Worm (Caenorhabditis elegans) whole organism, young adult: ENCODE data around the gene glb-31.

ENCODE experiments used
- B0019.2 ChIP-seq: fragments of 200-800 bp; sonication (Bioruptor generic); conservative IDR thresholded peaks from 2 replicates; pipeline ENCODE4 v1.3.6; 2022; ENCODE audit warnings: missing genetic modification reagents, missing genetic modification characterization, missing compliant biosample characterization
- B0261.1 ChIP-seq: sonication (generic microtip); optimal IDR thresholded peaks from 2 replicates; lab custom pipeline; 2016; ENCODE audit warnings: mild to moderate bottlenecking, missing genetic modification characterization, moderate library complexity, missing compliant biosample characterization
- C06A6.2 ChIP-seq: fragments of 200-800 bp; sonication (Bioruptor generic); conservative IDR thresholded peaks from 2 replicates; pipeline ENCODE4 v1.3.6; 2022; ENCODE audit warnings: missing genetic modification characterization, missing compliant biosample characterization
- F22D6.2 ChIP-seq: sonication (generic microtip); optimal IDR thresholded peaks from 2 replicates; lab custom pipeline; 2016; ENCODE audit warnings: mild to moderate bottlenecking, missing genetic modification characterization, missing compliant biosample characterization
- F23B12.7 ChIP-seq: sonication (generic microtip); optimal IDR thresholded peaks from 2 replicates; lab custom pipeline; 2017; ENCODE audit warnings: missing genetic modification characterization, mild to moderate bottlenecking, missing compliant biosample characterization, antibody characterized with exemption, moderate library complexity; ENCODE audit not compliant: insufficient read depth
- F33H1.4 ChIP-seq: fragments of 200-800 bp; sonication (Bioruptor generic); IDR thresholded peaks from 2 replicates; pipeline ENCODE4 v1.3.6; 2022; ENCODE audit warnings: missing genetic modification reagents, missing genetic modification characterization, missing compliant biosample characterization
- F37B4.10 ChIP-seq: fragments of 200-800 bp; sonication (Bioruptor generic); IDR thresholded peaks from 2 replicates; pipeline ENCODE4 v1.3.6; 2022; ENCODE audit warnings: missing genetic modification characterization, missing compliant biosample characterization
- F57C9.4 ChIP-seq: sonication (generic microtip); optimal IDR thresholded peaks from 2 replicates; lab custom pipeline; 2017; ENCODE audit warnings: mild to moderate bottlenecking, missing genetic modification characterization, missing compliant biosample characterization
- K11D2.4 ChIP-seq: fragments of 200-800 bp; sonication (Bioruptor generic); IDR thresholded peaks from 2 replicates; pipeline ENCODE4 v1.3.6; 2022; ENCODE audit warnings: missing genetic modification reagents, missing genetic modification characterization, missing compliant biosample characterization
- K12H6.12 ChIP-seq: fragments of 200-800 bp; sonication (Bioruptor generic); optimal IDR thresholded peaks from 2 replicates; lab custom pipeline; 2018; ENCODE audit warnings: mild to moderate bottlenecking, missing genetic modification characterization, missing compliant biosample characterization
- T07F8.4 ChIP-seq: sonication (generic microtip); optimal IDR thresholded peaks from 2 replicates; lab custom pipeline; 2016; ENCODE audit warnings: mild to moderate bottlenecking, missing genetic modification characterization, moderate library complexity, missing compliant biosample characterization
- Y53F4B.3 ChIP-seq: fragments of 200-800 bp; sonication (Bioruptor generic); IDR thresholded peaks from 2 replicates; pipeline ENCODE4 v1.3.6; 2022; ENCODE audit warnings: missing genetic modification reagents, missing genetic modification characterization, missing compliant biosample characterization
- Y53G8AR.9 ChIP-seq: fragments of 200-800 bp; sonication (Bioruptor generic); conservative IDR thresholded peaks from 2 replicates; pipeline ENCODE4 v1.3.6; 2022; ENCODE audit warnings: missing genetic modification reagents, missing genetic modification characterization, missing compliant biosample characterization
- ZK185.1 ChIP-seq: sonication (generic microtip); optimal IDR thresholded peaks from 2 replicates; lab custom pipeline; 2016; ENCODE audit warnings: mild to moderate bottlenecking, missing genetic modification characterization, missing compliant biosample characterization; ENCODE audit not compliant: poor library complexity, severe bottlenecking
- akir-1 ChIP-seq: fragments of 200-800 bp; sonication (Bioruptor generic); optimal IDR thresholded peaks from 2 replicates; lab custom pipeline; 2018; ENCODE audit warnings: mild to moderate bottlenecking, missing genetic modification characterization, moderate library complexity, missing compliant biosample characterization
- aptf-3 ChIP-seq: fragments of 200-800 bp; sonication (Bioruptor generic); IDR thresholded peaks from 2 replicates; pipeline ENCODE4 v1.3.6; 2022; ENCODE audit warnings: missing genetic modification characterization, missing compliant biosample characterization
- athp-1 ChIP-seq: sonication (generic microtip); optimal IDR thresholded peaks from 2 replicates; lab custom pipeline; 2017; ENCODE audit warnings: mild to moderate bottlenecking, missing genetic modification characterization, missing compliant biosample characterization
- attf-3 ChIP-seq: fragments of 200-800 bp; sonication (Bioruptor generic); conservative IDR thresholded peaks from 2 replicates; pipeline ENCODE4 v1.3.6; 2022; ENCODE audit warnings: missing genetic modification reagents, missing genetic modification characterization, missing compliant biosample characterization
- ceh-91 ChIP-seq: fragments of 200-800 bp; sonication (Bioruptor generic); IDR thresholded peaks from 2 replicates; pipeline ENCODE4 v1.3.6; 2022; ENCODE audit warnings: missing genetic modification reagents, missing genetic modification characterization, missing compliant biosample characterization
- chd-7 ChIP-seq: sonication (generic microtip); optimal IDR thresholded peaks from 2 replicates; lab custom pipeline; 2016; ENCODE audit warnings: mild to moderate bottlenecking, missing genetic modification characterization, moderate library complexity, missing compliant biosample characterization
- dpff-1 ChIP-seq: sonication (generic microtip); optimal IDR thresholded peaks from 2 replicates; lab custom pipeline; 2017; ENCODE audit warnings: mild to moderate bottlenecking, missing genetic modification characterization, missing compliant biosample characterization
- dpl-1 ChIP-seq: fragments of 150-350 bp; optimal IDR thresholded peaks from 2 replicates; lab custom pipeline; 2014; ENCODE audit warnings: missing biosample characterization, missing genetic modification reagents, missing genetic modification characterization
- egl-18 ChIP-seq: fragments of 200-800 bp; sonication (Bioruptor generic); IDR thresholded peaks from 2 replicates; pipeline ENCODE4 v1.3.6; 2022; ENCODE audit warnings: missing genetic modification reagents, missing genetic modification characterization, missing compliant biosample characterization
- egl-44 ChIP-seq: fragments of 200-800 bp; sonication (Bioruptor generic); IDR thresholded peaks from 2 replicates; pipeline ENCODE4 v1.3.6; 2022; ENCODE audit warnings: missing genetic modification reagents, missing genetic modification characterization, missing compliant biosample characterization
- hlh-12 ChIP-seq: sonication (generic microtip); optimal IDR thresholded peaks from 2 replicates; lab custom pipeline; 2016; ENCODE audit warnings: missing genetic modification characterization, missing compliant biosample characterization
- hmg-1.2 ChIP-seq: fragments of 200-800 bp; sonication (Bioruptor generic); IDR thresholded peaks from 2 replicates; pipeline ENCODE4 v1.3.6; 2022; ENCODE audit warnings: missing genetic modification reagents, missing genetic modification characterization, missing compliant biosample characterization
- hmg-20 ChIP-seq: fragments of 200-800 bp; sonication (Bioruptor generic); IDR thresholded peaks from 2 replicates; pipeline ENCODE4 v1.3.6; 2022; ENCODE audit warnings: missing genetic modification reagents, missing genetic modification characterization, missing compliant biosample characterization
- hrde-1 ChIP-seq: sonication (generic microtip); optimal IDR thresholded peaks from 2 replicates; lab custom pipeline; 2016; ENCODE audit warnings: missing genetic modification characterization, mild to moderate bottlenecking, missing compliant biosample characterization, moderate library complexity, missing genotype, missing genetic modification reagents, borderline replicate concordance
- let-526 ChIP-seq: fragments of 200-800 bp; sonication (Bioruptor generic); IDR thresholded peaks from 2 replicates; pipeline ENCODE4 v1.3.6; 2022; ENCODE audit warnings: missing genetic modification reagents, missing genetic modification characterization, missing compliant biosample characterization
- lir-1 ChIP-seq: fragments of 200-800 bp; sonication (Bioruptor generic); conservative IDR thresholded peaks from 2 replicates; pipeline ENCODE4 v1.3.6; 2022; ENCODE audit warnings: missing genetic modification reagents, missing genetic modification characterization, missing compliant biosample characterization
- madf-6 ChIP-seq: fragments of 200-800 bp; sonication (Bioruptor generic); IDR thresholded peaks from 2 replicates; pipeline ENCODE4 v1.3.6; 2022; ENCODE audit warnings: missing genetic modification reagents, missing genetic modification characterization, missing compliant biosample characterization
- madf-8 ChIP-seq: fragments of 200-800 bp; sonication (Bioruptor generic); conservative IDR thresholded peaks from 2 replicates; pipeline ENCODE4 v1.3.6; 2022; ENCODE audit warnings: missing genetic modification reagents, missing genetic modification characterization, missing compliant biosample characterization
- mes-4 ChIP-seq: sonication (generic microtip); optimal IDR thresholded peaks from 2 replicates; lab custom pipeline; 2016; ENCODE audit warnings: missing genotype, missing genetic modification characterization, missing compliant biosample characterization
- mxl-1 ChIP-seq: sonication (generic microtip); optimal IDR thresholded peaks from 2 replicates; lab custom pipeline; 2016; ENCODE audit warnings: missing genetic modification characterization, missing compliant biosample characterization
- nfya-1 ChIP-seq: sonication (generic microtip); optimal IDR thresholded peaks from 2 replicates; lab custom pipeline; 2017; ENCODE audit warnings: antibody characterized with exemption, missing compliant biosample characterization, missing genetic modification characterization, borderline replicate concordance; ENCODE audit not compliant: insufficient read depth
- nfyb-1 ChIP-seq: fragments of 200-800 bp; sonication (Bioruptor generic); IDR thresholded peaks from 2 replicates; pipeline ENCODE4 v1.3.6; 2022; ENCODE audit warnings: missing genetic modification reagents, missing genetic modification characterization, missing compliant biosample characterization
- nhr-120 ChIP-seq: fragments of 200-800 bp; sonication (Bioruptor generic); IDR thresholded peaks from 2 replicates; pipeline ENCODE4 v1.3.6; 2022; ENCODE audit warnings: missing genetic modification characterization, missing compliant biosample characterization
- nhr-179 ChIP-seq: sonication (generic microtip); optimal IDR thresholded peaks from 2 replicates; lab custom pipeline; 2016; ENCODE audit warnings: mild to moderate bottlenecking, missing genetic modification characterization, missing compliant biosample characterization
- nhr-80 ChIP-seq: sonication (generic microtip); optimal IDR thresholded peaks from 2 replicates; lab custom pipeline; 2016; ENCODE audit warnings: missing genetic modification characterization, missing compliant biosample characterization
- nhr-90 ChIP-seq: sonication (generic microtip); optimal IDR thresholded peaks from 2 replicates; lab custom pipeline; 2016; ENCODE audit warnings: missing genotype, mild to moderate bottlenecking, missing genetic modification characterization, missing compliant biosample characterization
- rec-8 ChIP-seq, 2 experiments: sonication (generic microtip); optimal IDR thresholded peaks; 2 replicates each; lab custom pipeline; 2016; ENCODE audit warnings: mild to moderate bottlenecking in 2 of 2, missing genetic modification characterization in 2 of 2, missing genetic modification reagents in 2 of 2, missing genotype in 2 of 2, missing biosample characterization in 1 of 2, missing compliant biosample characterization in 1 of 2, moderate library complexity in 1 of 2
- repo-1 ChIP-seq: sonication (generic microtip); optimal IDR thresholded peaks from 2 replicates; lab custom pipeline; 2017; ENCODE audit warnings: mild to moderate bottlenecking, missing genetic modification characterization, missing compliant biosample characterization
- rpc-1 ChIP-seq, 2 experiments: fragments of 150-350 bp in 1 of 2; sonication (generic microtip) in 1 of 2; optimal IDR thresholded peaks; 2 replicates each; lab custom pipeline; 2014 to 2018; ENCODE audit warnings: missing biosample characterization in 1 of 2, missing genetic modification characterization in 1 of 2, missing genetic modification reagents in 1 of 2, missing genotype in 1 of 2
- sea-2 ChIP-seq: fragments of 200-800 bp; sonication (Bioruptor generic); IDR thresholded peaks from 2 replicates; pipeline ENCODE4 v1.3.6; 2022; ENCODE audit warnings: missing genetic modification characterization, missing compliant biosample characterization
- somi-1 ChIP-seq: fragments of 200-800 bp; sonication (Bioruptor generic); optimal IDR thresholded peaks from 2 replicates; lab custom pipeline; 2018; ENCODE audit warnings: mild to moderate bottlenecking, missing genetic modification characterization, missing compliant biosample characterization
- tbp1 ChIP-seq: fragments of 200-800 bp; sonication (Bioruptor generic); optimal IDR thresholded peaks from 2 replicates; lab custom pipeline; 2018; ENCODE audit warnings: mild to moderate bottlenecking, missing genetic modification characterization, missing compliant biosample characterization
- tlf-1 ChIP-seq: fragments of 200-800 bp; sonication (Bioruptor generic); optimal IDR thresholded peaks from 2 replicates; lab custom pipeline; 2018; ENCODE audit warnings: mild to moderate bottlenecking, missing genetic modification characterization, missing compliant biosample characterization
- unc-130 ChIP-seq: sonication (generic microtip); optimal IDR thresholded peaks from 2 replicates; lab custom pipeline; 2016; ENCODE audit warnings: missing genetic modification reagents, missing genetic modification characterization, missing compliant biosample characterization
- zim-3 ChIP-seq: sonication (generic microtip); optimal IDR thresholded peaks from 2 replicates; lab custom pipeline; 2017; ENCODE audit warnings: mild to moderate bottlenecking, missing genetic modification characterization, moderate library complexity, missing compliant biosample characterization

The glb-31 gene

DNA sequence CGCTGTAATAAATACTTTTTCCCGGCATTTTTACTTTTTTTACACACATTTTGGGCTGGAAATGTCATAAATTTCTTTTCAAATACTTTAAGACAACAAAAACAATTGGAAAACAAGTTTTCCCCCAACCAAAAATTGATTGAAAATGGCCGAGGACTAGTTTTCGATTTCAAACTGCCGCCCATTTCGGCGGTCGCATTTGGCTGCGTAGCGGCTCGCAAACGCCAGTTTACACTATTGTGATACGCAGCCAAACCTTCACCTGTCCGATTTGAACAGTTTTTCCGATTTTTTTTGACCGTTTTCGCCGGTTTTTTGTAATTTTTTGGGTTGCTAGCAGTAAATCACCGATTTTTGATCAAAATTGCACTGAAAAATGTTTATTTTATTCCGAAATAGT is 19.0 kb upstream of the glb-31 start (continued):
- TF ChIP-seq nfyb-1 (GFP tag; lab: Robert Waterston, UW) (peak; percentile 96), egl-44 (GFP tag; lab: Robert Waterston, UW) (peak; percentile 93), F57C9.4 (peak; percentile 73), rec-8 (tag; optimal IDR thresholded peaks at IDR 0.05; lab: Kevin White, UChicago) (no peak), egl-18 (GFP tag; lab: Robert Waterston, UW) (peak; percentile 81; the same call in 1 of the 2 replicates), madf-8 (GFP tag; lab: Robert Waterston, UW) (peak; percentile 72), repo-1 (tag; lab: Kevin White, UChicago) (peak; percentile 93), somi-1 (peak; percentile 88), C06A6.2 (GFP tag; lab: Robert Waterston, UW) (peak; percentile 87), hmg-20 (GFP tag; lab: Robert Waterston, UW) (peak; percentile 79; the same call in 1 of the 2 replicates), chd-7 (tag; lab: Kevin White, UChicago) (peak; percentile 89), F22D6.2 (peak; percentile 49), B0019.2 (GFP tag; lab: Robert Waterston, UW) (peak; percentile 89), ceh-91 (GFP tag; lab: Robert Waterston, UW) (peak; percentile 90), aptf-3 (GFP tag; lab: Robert Waterston, UW) (no peak), dpff-1 (tag; lab: Kevin White, UChicago) (no peak), hrde-1 (tag; lab: Kevin White, UChicago) (peak; percentile 55), B0261.1 (tag; lab: Kevin White, UChicago) (peak; percentile 34), lir-1 (GFP tag; lab: Robert Waterston, UW) (peak; percentile 91), attf-3 (peak; percentile 82), let-526 (GFP tag; lab: Robert Waterston, UW) (peak; percentile 90), dpl-1 (peak; percentile 97), nhr-120 (GFP tag; lab: Robert Waterston, UW) (no peak), nfya-1 (no peak), tbp1 (GFP tag; lab: Kevin White, UChicago) (peak; percentile 77), mes-4 (tag; lab: Kevin White, UChicago) (no peak), nhr-80 (tag; lab: Kevin White, UChicago) (peak; percentile 75), F33H1.4 (GFP tag; lab: Robert Waterston, UW) (peak; percentile 84), rpc-1 (optimal IDR thresholded peaks at IDR 0.05; lab: Kevin White, UChicago) (no peak), rpc-1 (tag; optimal IDR thresholded peaks at IDR 0.05; lab: Kevin White, UChicago) (no peak), F37B4.10 (0 out of 2 replicates have a peak, but pooled peaks have one; percentile 38), F23B12.7 (peak; percentile 97), unc-130 (GFP tag; lab: Kevin White, UChicago) (peak; percentile 88), athp-1 (peak; percentile 95), zim-3 (peak; percentile 95), Y53F4B.3 (peak; percentile 78; the same call in 1 of the 2 replicates), hmg-1.2 (GFP tag; lab: Robert Waterston, UW) (peak; percentile 96), T07F8.4 (no peak), sea-2 (GFP tag; lab: Robert Waterston, UW) (no peak), hlh-12 (tag; lab: Kevin White, UChicago) (no peak), K12H6.12 (peak; percentile 96), nhr-90 (tag; lab: Kevin White, UChicago) (peak; percentile 72), mxl-1 (no peak), nhr-179 (no peak), madf-6 (GFP tag; lab: Robert Waterston, UW) (peak; percentile 92), K11D2.4 (peak; percentile 94), ZK185.1 (tag; lab: Kevin White, UChicago) (peak; percentile 88), Y53G8AR.9 (GFP tag; lab: Robert Waterston, UW) (peak; percentile 98), akir-1 (GFP tag; lab: Kevin White, UChicago) (no peak), tlf-1 (peak; percentile 97)
